Worm (Caenorhabditis elegans): Measurements from ENCODE around the gene adah-1.

Gene adah-1

DNA sequence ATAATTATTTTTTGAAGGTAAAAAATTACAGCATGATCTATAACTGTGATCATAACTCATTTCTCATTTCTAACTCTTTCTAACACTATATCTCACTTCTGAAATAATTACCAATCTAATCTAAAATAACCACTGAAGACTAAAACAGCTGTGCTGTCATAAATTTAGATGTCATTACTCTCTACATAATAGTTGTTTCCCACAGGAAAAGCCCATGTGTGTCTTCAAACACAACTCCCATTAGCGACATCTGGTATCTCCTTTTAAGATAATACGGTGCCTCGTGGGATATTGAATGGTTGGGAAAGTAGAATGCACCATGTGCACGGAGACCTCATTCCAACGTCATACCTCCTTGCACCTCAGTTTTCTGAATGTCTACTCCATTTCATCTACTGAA lies 41.0 kb downstream of the adah-1 start, which contains the start of gene Y43B11AL.1:
Y43B11AL.1 (plus strand) TSS at position 301 of the 400 bp plus-strand sequence.
- TF ChIP-seq nhr-28 (tag; optimal IDR thresholded peaks at IDR 0.05) (no peak), fos-1 (tag; optimal IDR thresholded peaks at IDR 0.05) (no peak), snpc-4 (tag; optimal IDR thresholded peaks at IDR 0.05) (no peak), ztf-11 (tag; optimal IDR thresholded peaks at IDR 0.05) (no peak), ceh-82 (tag; optimal IDR thresholded peaks at IDR 0.05) (no peak), nhr-237 (tag; optimal IDR thresholded peaks at IDR 0.05) (no peak), hmg-11 (tag; optimal IDR thresholded peaks at IDR 0.05) (no peak), unc-62 (GFP tag; optimal IDR thresholded peaks at IDR 0.05) (no peak), ceh-16 (tag; optimal IDR thresholded peaks at IDR 0.05) (no peak), fkh-2 (tag; optimal IDR thresholded peaks at IDR 0.05) (no peak), elt-3 (tag; optimal IDR thresholded peaks at IDR 0.05) (no peak), R02D3.7 (tag; optimal IDR thresholded peaks at IDR 0.05) (no peak), nhr-25 (tag; optimal IDR thresholded peaks at IDR 0.05) (no peak), elt-2 (tag; optimal IDR thresholded peaks at IDR 0.05) (no peak), mdl-1 (tag; optimal IDR thresholded peaks at IDR 0.05) (no peak), nhr-76 (tag; optimal IDR thresholded peaks at IDR 0.05) (no peak), ztf-4 (tag; optimal IDR thresholded peaks at IDR 0.05) (no peak)

DNA sequence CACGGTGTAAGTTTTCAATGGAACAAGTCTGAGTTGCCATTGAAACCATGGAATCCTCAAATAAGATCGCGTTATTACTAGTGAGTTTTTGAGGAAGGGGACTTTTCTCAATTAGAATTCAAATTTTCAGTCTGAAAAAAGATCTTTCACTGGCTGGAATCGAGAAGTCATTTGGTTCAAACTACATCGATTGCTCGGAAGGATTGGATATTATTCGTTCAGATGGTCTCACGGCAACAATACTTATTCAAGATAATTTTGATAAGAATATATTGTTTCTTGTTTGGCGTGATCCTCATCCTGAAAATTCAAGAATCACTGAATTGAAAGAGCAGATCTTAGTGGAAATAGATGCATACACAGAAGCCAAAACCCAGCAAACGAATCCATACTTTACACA lies 43.4 kb downstream of the adah-1 start:
- no peak for TF ChIP-seq nhr-237 (tag; optimal IDR thresholded peaks at IDR 0.05)
- no peak for TF ChIP-seq unc-39 (tag; optimal IDR thresholded peaks at IDR 0.05)
- no peak for TF ChIP-seq nhr-23 (tag; optimal IDR thresholded peaks at IDR 0.05)
- no peak for TF ChIP-seq ztf-11 (tag; optimal IDR thresholded peaks at IDR 0.05)
- TF ChIP-seq R02D3.7 (tag; optimal IDR thresholded peaks at IDR 0.05) = no peak
- TF ChIP-seq mml-1 (tag; optimal IDR thresholded peaks at IDR 0.05) = no peak

DNA sequence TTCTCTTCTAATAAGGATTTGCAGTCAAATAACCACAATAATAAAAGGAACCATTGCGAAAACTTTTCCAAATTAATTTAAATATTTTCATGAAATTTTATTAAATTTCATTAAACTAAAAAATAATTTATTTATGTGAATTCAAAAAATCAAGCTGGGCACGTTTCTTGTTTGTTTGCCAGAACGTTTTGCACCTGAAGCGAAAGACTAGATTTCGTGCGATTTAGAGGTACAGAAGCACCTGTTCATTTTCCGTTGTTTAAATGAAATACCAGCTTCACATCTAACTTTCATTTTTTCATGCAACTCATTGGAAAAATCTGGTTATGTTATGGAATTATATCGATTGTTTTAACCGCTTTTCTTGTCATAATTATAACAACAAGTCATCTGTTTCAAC lies 48.1 kb downstream of the adah-1 start, which contains the start of gene srg-48:
srg-48 (plus strand) TSS at position 301 of the 400 bp plus-strand sequence.
- TF ChIP-seq aly-2 (tag; optimal IDR thresholded peaks at IDR 0.05) = no peak
- TF ChIP-seq tbx-2 (tag; optimal IDR thresholded peaks at IDR 0.05) = no peak
- no peak for TF ChIP-seq hmg-11 (tag; optimal IDR thresholded peaks at IDR 0.05)
- TF ChIP-seq ztf-11 (tag; optimal IDR thresholded peaks at IDR 0.05) = no peak
- TF ChIP-seq mml-1 (tag; optimal IDR thresholded peaks at IDR 0.05) = no peak
- TF ChIP-seq lin-15B (tag; optimal IDR thresholded peaks at IDR 0.05) = no peak
- TF ChIP-seq skn-1 (tag; optimal IDR thresholded peaks at IDR 0.05) = no peak
- TF ChIP-seq R02D3.7 (tag; optimal IDR thresholded peaks at IDR 0.05) = no peak
- no peak for TF ChIP-seq fkh-2 (tag; optimal IDR thresholded peaks at IDR 0.05)
- no peak for TF ChIP-seq nhr-12 (tag; optimal IDR thresholded peaks at IDR 0.05)

DNA sequence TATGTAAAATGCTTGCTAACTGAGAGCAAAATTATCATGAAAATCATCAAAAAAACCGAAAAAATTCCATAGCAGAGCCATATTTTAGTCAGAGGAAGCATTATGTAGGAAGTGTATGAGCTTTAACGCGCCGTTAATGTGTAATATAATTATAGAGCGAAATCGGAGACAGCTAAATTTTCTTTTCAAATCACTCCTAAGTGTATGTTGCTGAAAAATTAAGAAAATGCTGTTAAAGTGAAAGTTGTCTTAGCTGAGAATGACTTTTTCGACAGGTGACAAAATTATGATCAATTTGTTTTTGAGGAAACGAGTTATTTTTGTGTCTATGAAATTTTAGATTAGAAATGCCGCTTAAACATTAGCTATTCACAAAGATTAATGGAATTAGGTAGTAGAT lies 51.1 kb downstream of the adah-1 start, which contains the start of gene srg-50:
srg-50 (minus strand) TSS at position 101 of the 400 bp plus-strand sequence.
- TF ChIP-seq R02D3.7 (tag; optimal IDR thresholded peaks at IDR 0.05) (no peak), zag-1 (tag; optimal IDR thresholded peaks at IDR 0.05) (no peak), daf-12 (tag; optimal IDR thresholded peaks at IDR 0.05) (no peak), lin-15B (tag; optimal IDR thresholded peaks at IDR 0.05) (no peak), nhr-76 (tag; optimal IDR thresholded peaks at IDR 0.05) (no peak), nhr-43 (tag; optimal IDR thresholded peaks at IDR 0.05; ENCODE audit: poor library complexity, severe bottlenecking) (no peak), lsy-12 (tag; optimal IDR thresholded peaks at IDR 0.05) (no peak), eor-1 (tag; optimal IDR thresholded peaks at IDR 0.05) (no peak), lin-39 (tag; optimal IDR thresholded peaks at IDR 0.05) (no peak), ceh-28 (tag; optimal IDR thresholded peaks at IDR 0.05) (no peak), hmg-11 (tag; optimal IDR thresholded peaks at IDR 0.05) (no peak), ZK546.5 (tag; optimal IDR thresholded peaks at IDR 0.05) (no peak), nhr-67 (tag; optimal IDR thresholded peaks at IDR 0.05) (no peak), nhr-77 (tag; optimal IDR thresholded peaks at IDR 0.05) (no peak), unc-39 (tag; optimal IDR thresholded peaks at IDR 0.05) (no peak)
